Worm (Caenorhabditis elegans): Measurements from ENCODE around the gene aff-1.

aff-1 gene

DNA sequence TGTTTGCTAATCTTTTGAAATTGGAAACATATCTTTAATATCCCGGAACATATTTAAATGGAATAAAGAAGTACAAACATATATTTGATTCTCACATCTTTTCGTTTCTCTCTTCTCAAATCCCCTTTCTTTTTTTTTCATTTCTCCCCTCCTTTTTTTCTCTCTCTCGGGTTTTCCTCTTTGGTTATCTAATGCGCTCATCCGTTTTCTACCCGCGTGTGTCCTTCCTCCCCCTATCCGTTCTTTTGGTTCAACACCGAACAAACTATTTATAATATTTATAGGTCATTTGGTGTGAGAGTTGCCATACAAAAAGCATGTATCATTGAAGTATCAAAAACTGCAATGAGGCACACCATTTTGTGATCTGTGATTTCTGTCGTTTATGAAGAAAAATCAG, 39.6 kb downstream of the aff-1 start (continued):
- no peak for TF ChIP-seq sptf-1 (tag; optimal IDR thresholded peaks at IDR 0.05)
- TF ChIP-seq dsc-1 (tag; optimal IDR thresholded peaks at IDR 0.05), result no peak
- no peak for TF ChIP-seq fkh-4 (tag; optimal IDR thresholded peaks at IDR 0.05; ENCODE audit: borderline replicate concordance)
- no peak for TF ChIP-seq fos-1 (tag; optimal IDR thresholded peaks at IDR 0.05)
- TF ChIP-seq C34B4.2 (tag; optimal IDR thresholded peaks at IDR 0.05), result no peak
- TF ChIP-seq tlp-1 (tag; optimal IDR thresholded peaks at IDR 0.05), result no peak
- no peak for TF ChIP-seq zip-4 (GFP tag; optimal IDR thresholded peaks at IDR 0.05)
- TF ChIP-seq snu-23 (GFP tag; optimal IDR thresholded peaks at IDR 0.05), result peak; percentile 56
- no peak for TF ChIP-seq unc-130 (tag; optimal IDR thresholded peaks at IDR 0.05)
- TF ChIP-seq ceh-90 (tag; optimal IDR thresholded peaks at IDR 0.05), result no peak
- TF ChIP-seq elt-3 (tag; optimal IDR thresholded peaks at IDR 0.05), result peak in 2 of 6 experiments; percentile 6 to 24
- TF ChIP-seq rnt-1 (tag; optimal IDR thresholded peaks at IDR 0.05), result no peak
- TF ChIP-seq lin-14 (GFP tag; optimal IDR thresholded peaks at IDR 0.05), result peak; percentile 91
- no peak for TF ChIP-seq efl-1 (optimal IDR thresholded peaks at IDR 0.05)
- TF ChIP-seq efl-1 (GFP tag; optimal IDR thresholded peaks at IDR 0.05 in 1 of 2), result no peak
- no peak for TF ChIP-seq nhr-77 (tag; optimal IDR thresholded peaks at IDR 0.05)
- no peak for TF ChIP-seq nhr-237 (tag; optimal IDR thresholded peaks at IDR 0.05)
- TF ChIP-seq ceh-63 (GFP tag; optimal IDR thresholded peaks at IDR 0.05), result no peak
- no peak for TF ChIP-seq xbp-1 (tag; optimal IDR thresholded peaks at IDR 0.05)
- TF ChIP-seq grh-1 (GFP tag; IDR thresholded peaks at IDR 0.05), result no peak
- TF ChIP-seq zag-1 (tag; optimal IDR thresholded peaks at IDR 0.05), result no peak
- peak; percentile 50 for TF ChIP-seq nhr-71 (tag; optimal IDR thresholded peaks at IDR 0.05)
- no peak for TF ChIP-seq elt-2 (tag; optimal IDR thresholded peaks at IDR 0.05)
- TF ChIP-seq jun-1 (tag; optimal IDR thresholded peaks at IDR 0.05), result no peak
- no peak for TF ChIP-seq unc-62 (GFP tag; optimal IDR thresholded peaks at IDR 0.05)
- TF ChIP-seq unc-98 (GFP tag; IDR thresholded peaks at IDR 0.05), result no peak
- no peak for TF ChIP-seq egl-27 (tag; optimal IDR thresholded peaks at IDR 0.05)
- peak; percentile 95 for TF ChIP-seq blmp-1 (tag; optimal IDR thresholded peaks at IDR 0.05)
- TF ChIP-seq lsy-2 (tag; optimal IDR thresholded peaks at IDR 0.05), result peak; percentile 19 to 26
- TF ChIP-seq pax-3 (tag; optimal IDR thresholded peaks at IDR 0.05), result no peak
- TF ChIP-seq sup-37 (GFP tag; optimal IDR thresholded peaks at IDR 0.05), result no peak

DNA sequence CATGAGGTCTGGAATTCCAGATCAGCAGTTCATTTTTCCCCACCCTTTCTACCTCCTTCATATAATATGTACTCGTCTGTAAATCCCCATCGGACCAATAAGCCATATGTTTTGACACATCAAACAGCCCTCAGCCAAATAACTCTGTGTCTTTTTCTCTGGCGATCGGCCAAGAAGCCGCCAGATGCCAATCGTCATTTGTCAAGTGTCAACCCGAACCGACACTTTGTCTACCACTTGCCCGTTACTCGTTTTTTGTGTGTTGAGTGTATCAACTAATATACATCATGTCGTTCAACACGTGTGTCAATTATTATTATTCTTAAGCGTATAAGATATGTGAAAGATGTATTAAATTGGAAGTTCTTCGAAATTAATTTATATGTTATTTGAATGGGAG, 40.3 kb downstream of the aff-1 start:
- TF ChIP-seq ceh-63 (GFP tag; optimal IDR thresholded peaks at IDR 0.05) (no peak), ceh-8 (GFP tag; optimal IDR thresholded peaks at IDR 0.05) (no peak), efl-3 (GFP tag; optimal IDR thresholded peaks at IDR 0.05) (no peak), lin-14 (GFP tag; optimal IDR thresholded peaks at IDR 0.05) (peak; percentile 89), nhr-11 (tag; optimal IDR thresholded peaks at IDR 0.05) (no peak), nhr-20 (tag; optimal IDR thresholded peaks at IDR 0.05) (peak; percentile 23), zip-4 (GFP tag; optimal IDR thresholded peaks at IDR 0.05) (no peak), nhr-237 (tag; optimal IDR thresholded peaks at IDR 0.05) (no peak), nhr-77 (tag; optimal IDR thresholded peaks at IDR 0.05) (no peak), isw-1 (GFP tag; IDR thresholded peaks at IDR 0.05) (no peak), swsn-7 (tag; optimal IDR thresholded peaks at IDR 0.05) (peak; percentile 22), C04F5.9 (tag; optimal IDR thresholded peaks at IDR 0.05) (no peak), nhr-84 (tag; optimal IDR thresholded peaks at IDR 0.05) (no peak), unc-62 (GFP tag; optimal IDR thresholded peaks at IDR 0.05) (no peak), zag-1 (tag; optimal IDR thresholded peaks at IDR 0.05) (no peak), Y116A8C.19 (tag; optimal IDR thresholded peaks at IDR 0.05; ENCODE audit: borderline replicate concordance) (no peak), egl-13 (tag; optimal IDR thresholded peaks at IDR 0.05) (no peak), hpl-2 (GFP tag; optimal IDR thresholded peaks at IDR 0.05) (no peak), snu-23 (GFP tag; optimal IDR thresholded peaks at IDR 0.05) (peak; percentile 47), lsy-2 (tag; optimal IDR thresholded peaks at IDR 0.05) (peak; percentile 19 to 45), mdl-1 (tag; optimal IDR thresholded peaks at IDR 0.05) (no peak), egl-27 (tag; optimal IDR thresholded peaks at IDR 0.05) (peak in 1 of 2 experiments; percentile 60), nhr-76 (tag; optimal IDR thresholded peaks at IDR 0.05) (no peak), jun-1 (tag; optimal IDR thresholded peaks at IDR 0.05) (peak; percentile 1), pax-3 (tag; optimal IDR thresholded peaks at IDR 0.05) (no peak), lin-13 (GFP tag; optimal IDR thresholded peaks at IDR 0.05) (no peak), ceh-82 (tag; optimal IDR thresholded peaks at IDR 0.05) (no peak), nhr-85 (tag) (peak; percentile 87), efl-1 (optimal IDR thresholded peaks at IDR 0.05) (no peak), efl-1 (GFP tag; optimal IDR thresholded peaks at IDR 0.05 in 1 of 2) (no peak), fkh-4 (tag; optimal IDR thresholded peaks at IDR 0.05; ENCODE audit: borderline replicate concordance) (peak; percentile 23), ces-1 (GFP tag; optimal IDR thresholded peaks at IDR 0.05) (no peak), pag-3 (tag; optimal IDR thresholded peaks at IDR 0.05; ENCODE audit: borderline replicate concordance, insufficient read depth) (no peak), dsc-1 (tag; optimal IDR thresholded peaks at IDR 0.05) (peak; percentile 92), unc-86 (tag; optimal IDR thresholded peaks at IDR 0.05) (no peak)

Measured in whole organism, L1 larva.